Fruit fly (Drosophila melanogaster): Measurements from ENCODE around the gene CG32214.

- TF ChIP-seq ovo (GFP tag; optimal IDR thresholded peaks at IDR 0.05) (no peak), bab1 (GFP tag; optimal IDR thresholded peaks at IDR 0.05) (no peak), CG33017 (tag; optimal IDR thresholded peaks at IDR 0.05) (no peak), Crg-1 (GFP tag; optimal IDR thresholded peaks at IDR 0.05) (no peak), kay (GFP tag; ENCODE audit: borderline replicate concordance) (no peak), Clk (GFP tag; optimal IDR thresholded peaks at IDR 0.05) (no peak), cnc (optimal IDR thresholded peaks at IDR 0.05) (no peak), Mnt (GFP tag; optimal IDR thresholded peaks at IDR 0.05) (no peak), CG7101 (tag; optimal IDR thresholded peaks at IDR 0.05) (no peak)
Observed at dm6 chr3L:19482014-19482413, 14.9 kb downstream of the CG32214 start.

Measured in whole organism, adult.